Fruit fly (Drosophila melanogaster): Measurements from ENCODE around the gene rudhira.

rudhira gene

DNA sequence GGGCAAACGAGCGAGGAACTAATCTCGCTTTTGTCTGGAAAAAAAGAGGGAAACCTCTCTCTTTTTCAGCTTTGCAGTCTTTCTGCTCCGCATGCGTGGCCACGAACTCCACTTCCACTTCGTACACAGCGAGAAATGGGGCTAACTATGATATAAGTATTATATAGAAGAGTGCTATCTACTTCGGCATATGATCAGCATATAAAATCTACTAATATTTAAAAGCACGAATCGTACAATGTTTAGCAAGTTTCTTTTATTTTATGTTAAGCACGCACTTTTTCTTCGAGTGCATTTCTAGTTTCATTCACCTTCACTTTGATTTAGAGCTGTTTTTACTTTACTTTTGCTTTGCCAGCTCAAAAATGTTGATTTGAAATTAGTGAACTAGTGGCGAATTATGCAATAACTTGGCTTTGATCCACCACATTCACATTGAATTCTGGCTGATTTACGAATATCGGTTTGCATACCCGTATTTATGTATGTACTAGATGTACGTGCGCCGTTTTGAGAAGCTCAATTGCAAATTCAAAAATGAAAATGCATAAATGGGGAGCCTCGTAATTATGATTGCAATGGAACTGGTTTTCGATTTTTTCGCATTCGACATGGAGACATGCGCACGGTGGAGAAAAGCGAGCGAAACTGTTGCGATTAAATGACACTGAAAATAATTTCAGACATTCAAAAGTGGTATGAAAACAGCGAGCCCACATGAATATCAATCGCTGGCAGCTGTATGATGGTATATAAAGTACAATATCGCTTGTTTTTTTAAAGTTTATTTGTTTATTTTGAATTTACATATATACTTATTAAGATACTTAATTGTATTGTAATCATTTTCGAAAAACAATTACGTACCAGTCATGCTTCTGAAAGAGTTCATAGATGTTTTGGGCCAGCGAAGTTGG is 41.1 kb downstream of the rudhira start (continued):
- TF ChIP-seq Ravus (GFP tag; IDR thresholded peaks at IDR 0.05) (peak; percentile 45), exex (tag; optimal IDR thresholded peaks at IDR 0.05) (no peak), CG17568 (GFP tag; optimal IDR thresholded peaks at IDR 0.05) (no peak), CG2129 (GFP tag; IDR thresholded peaks at IDR 0.05; ENCODE audit: partially characterized antibody) (no peak), CG14050 (GFP tag; IDR thresholded peaks at IDR 0.05) (peak; percentile 70), Sin3A (optimal IDR thresholded peaks at IDR 0.05) (no peak), onecut (GFP tag; IDR thresholded peaks at IDR 0.05) (peak; percentile 85), zen (tag; optimal IDR thresholded peaks at IDR 0.05) (peak; percentile 62), Spps (tag; optimal IDR thresholded peaks at IDR 0.05) (peak; percentile 46), stc (GFP tag; IDR thresholded peaks at IDR 0.05) (peak; percentile 91), CG8765 (GFP tag; IDR thresholded peaks at IDR 0.05) (peak; percentile 50; the same call in 1 of the 2 replicates), CG13296 (GFP tag; optimal IDR thresholded peaks at IDR 0.05) (peak; percentile 27), CG11695 (GFP tag; IDR thresholded peaks at IDR 0.05) (peak; percentile 81), CG12744 (GFP tag; optimal IDR thresholded peaks at IDR 0.05) (no peak), emc (GFP tag; optimal IDR thresholded peaks at IDR 0.05) (no peak), CG6272 (GFP tag; IDR thresholded peaks at IDR 0.05) (peak; percentile 74), CG18011 (GFP tag; optimal IDR thresholded peaks at IDR 0.05) (no peak), CG4854 (GFP tag; optimal IDR thresholded peaks at IDR 0.05) (peak; percentile 11), CG7357 (GFP tag; IDR thresholded peaks at IDR 0.05) (peak; percentile 57; the same call in 1 of the 3 replicates), zfh1 (GFP tag; IDR thresholded peaks at IDR 0.05) (peak; percentile 86), Hey (tag; optimal IDR thresholded peaks at IDR 0.05) (no peak), CG5180 (GFP tag; optimal IDR thresholded peaks at IDR 0.05) (peak; percentile 37), CG7987 (GFP tag; optimal IDR thresholded peaks at IDR 0.05) (no peak), inv (GFP tag; IDR thresholded peaks at IDR 0.05; ENCODE audit: partially characterized antibody) (no peak), CG15073 (GFP tag; optimal IDR thresholded peaks at IDR 0.05) (no peak), CG13894 (tag; optimal IDR thresholded peaks at IDR 0.05) (no peak), CG1603 (tag; optimal IDR thresholded peaks at IDR 0.05) (peak; percentile 67), twi (tag; optimal IDR thresholded peaks at IDR 0.05) (peak; percentile 32), CG1832 (GFP tag; optimal IDR thresholded peaks at IDR 0.05) (no peak), shn (GFP tag; optimal IDR thresholded peaks at IDR 0.05) (peak; percentile 6), ken (GFP tag; IDR thresholded peaks at IDR 0.05) (peak; percentile 68; the same call in 1 of the 3 replicates), CG16815 (GFP tag; optimal IDR thresholded peaks at IDR 0.05) (peak; percentile 44), ems (GFP tag; optimal IDR thresholded peaks at IDR 0.05) (peak; percentile 40), CG9727 (GFP tag; optimal IDR thresholded peaks at IDR 0.05) (peak; percentile 74), Bdp1 (GFP tag; optimal IDR thresholded peaks at IDR 0.05) (peak; percentile 32), CG17328 (GFP tag; IDR thresholded peaks at IDR 0.05) (peak; percentile 72), Hand (GFP tag; optimal IDR thresholded peaks at IDR 0.05) (no peak), nmo (GFP tag; optimal IDR thresholded peaks at IDR 0.05) (peak; percentile 90), CG12659 (GFP tag; optimal IDR thresholded peaks at IDR 0.05) (peak; percentile 64), Jarid2 (GFP tag; optimal IDR thresholded peaks at IDR 0.05) (peak; percentile 24), so (GFP tag; IDR thresholded peaks at IDR 0.05) (peak; percentile 78), Ets65A (GFP tag) (peak; percentile 95), chm (GFP tag; IDR thresholded peaks at IDR 0.05) (peak; percentile 56), unpg (GFP tag; optimal IDR thresholded peaks at IDR 0.05) (peak; percentile 82), CG12769 (tag; optimal IDR thresholded peaks at IDR 0.05) (peak; percentile 78), CG12299 (tag; optimal IDR thresholded peaks at IDR 0.05) (no peak), CG31441 (GFP tag; IDR thresholded peaks at IDR 0.05) (peak; percentile 91), Nf-YC (tag; optimal IDR thresholded peaks at IDR 0.05) (peak; percentile 49), CG6854 (GFP tag; optimal IDR thresholded peaks at IDR 0.05) (no peak)

All from whole organism, embryonic.